Worm (Caenorhabditis elegans): ENCODE measurements around the gene sma-1.

sma-1 gene

DNA sequence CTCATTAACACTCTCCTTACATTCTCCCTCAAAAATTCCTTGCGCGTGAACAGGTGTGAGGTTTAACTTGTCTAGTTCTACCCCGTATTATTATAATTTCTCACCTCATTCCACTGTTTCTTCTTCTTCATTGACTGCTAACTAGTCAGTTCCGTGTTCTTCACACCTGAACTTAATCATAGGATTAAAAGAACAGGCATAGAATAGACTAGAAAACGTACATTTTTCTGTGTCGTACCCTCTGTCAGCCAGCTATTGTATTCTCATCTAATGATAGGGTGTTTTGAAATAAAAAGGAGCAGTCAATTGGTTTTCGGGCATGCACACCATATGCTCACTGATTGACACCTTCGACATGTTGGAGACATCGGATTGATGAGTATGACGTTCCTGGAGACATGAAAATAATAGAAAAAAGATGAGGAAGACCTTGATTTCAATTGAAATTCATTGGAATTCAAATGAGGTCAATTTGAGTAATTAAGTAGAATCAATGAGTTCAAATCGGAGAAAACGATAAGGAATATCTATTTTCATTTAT lies 48.2 kb downstream of the sma-1 start:
- TF ChIP-seq hlh-6 (tag; optimal IDR thresholded peaks at IDR 0.05), result no peak
- TF ChIP-seq odd-2 (tag; optimal IDR thresholded peaks at IDR 0.05), result no peak
- TF ChIP-seq unc-86 (tag; optimal IDR thresholded peaks at IDR 0.05), result no peak
- no peak for TF ChIP-seq pat-9 (tag; optimal IDR thresholded peaks at IDR 0.05)
- peak; percentile 86 for TF ChIP-seq unc-55 (GFP tag; optimal IDR thresholded peaks at IDR 0.05)
- no peak for TF ChIP-seq F13H6.1 (tag; optimal IDR thresholded peaks at IDR 0.05)
- TF ChIP-seq ceh-18 (tag; optimal IDR thresholded peaks at IDR 0.05), result no peak
- TF ChIP-seq fax-1 (tag; optimal IDR thresholded peaks at IDR 0.05), result no peak

DNA sequence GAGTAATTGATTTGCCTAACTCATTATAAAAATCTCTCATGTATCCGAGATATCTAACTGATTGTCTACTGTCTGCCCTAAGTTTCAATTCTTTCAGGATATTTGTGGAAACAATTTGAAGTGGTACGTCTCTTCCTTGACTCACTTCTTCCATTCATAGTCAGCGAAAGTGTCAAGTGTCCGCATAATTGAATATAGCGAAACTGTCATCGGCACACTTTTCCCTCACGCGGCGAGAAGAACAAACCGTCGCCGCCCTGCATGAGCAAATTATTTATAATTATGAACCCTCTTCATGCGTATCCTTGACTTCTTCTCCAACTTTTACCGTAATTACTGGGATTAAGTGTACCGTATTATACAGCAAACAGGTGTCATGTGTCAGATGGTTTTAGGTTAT lies 49.3 kb downstream of the sma-1 start:
- TF ChIP-seq hlh-13 (GFP tag; optimal IDR thresholded peaks at IDR 0.05) (no peak), tbx-7 (tag; optimal IDR thresholded peaks at IDR 0.05) (no peak), Y22D7AL.16 (tag; optimal IDR thresholded peaks at IDR 0.05) (no peak), sox-2 (GFP tag; IDR thresholded peaks at IDR 0.05) (no peak), ttx-3 (tag; optimal IDR thresholded peaks at IDR 0.05) (no peak), fkh-10 (GFP tag; optimal IDR thresholded peaks at IDR 0.05) (no peak), ceh-31 (tag; optimal IDR thresholded peaks at IDR 0.05) (peak; percentile 18), dve-1 (tag; optimal IDR thresholded peaks at IDR 0.05) (no peak), unc-42 (tag; optimal IDR thresholded peaks at IDR 0.05) (peak; percentile 48)

DNA sequence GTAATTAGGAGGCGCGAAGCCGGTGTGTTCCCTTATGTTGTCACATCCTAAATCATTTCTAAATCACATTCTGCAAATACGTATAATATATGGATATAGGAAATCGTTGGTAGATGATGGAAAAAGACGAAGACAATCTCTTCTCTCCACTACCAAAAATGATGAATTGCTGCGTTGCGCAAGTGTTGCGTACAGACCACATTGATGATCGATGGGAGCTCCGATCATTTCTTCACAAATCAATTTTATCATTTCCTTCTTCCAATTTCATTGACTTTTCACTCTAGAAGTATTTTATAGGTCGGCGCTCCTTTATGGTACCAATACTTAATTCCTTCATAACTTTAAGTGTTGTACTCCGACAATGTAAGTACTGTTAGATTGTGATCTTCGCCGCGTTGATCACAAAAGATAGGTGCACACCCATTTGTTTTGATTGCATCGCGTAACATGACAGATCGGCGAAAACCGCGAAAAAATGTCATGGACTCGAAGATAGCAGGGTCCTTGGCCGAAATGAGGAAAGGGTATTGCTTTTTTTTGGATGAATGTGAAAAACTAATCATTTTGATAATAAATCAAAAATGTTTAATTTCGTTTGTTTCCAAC lies 50.4 kb downstream of the sma-1 start:
- TF ChIP-seq unc-55 (GFP tag; optimal IDR thresholded peaks at IDR 0.05) (peak; percentile 55), tbx-2 (tag; optimal IDR thresholded peaks at IDR 0.05) (peak; percentile 6), sox-4 (tag; optimal IDR thresholded peaks at IDR 0.05) (no peak), sdc-2 (tag; optimal IDR thresholded peaks at IDR 0.05) (no peak), fkh-6 (tag; optimal IDR thresholded peaks at IDR 0.05) (no peak)

DNA sequence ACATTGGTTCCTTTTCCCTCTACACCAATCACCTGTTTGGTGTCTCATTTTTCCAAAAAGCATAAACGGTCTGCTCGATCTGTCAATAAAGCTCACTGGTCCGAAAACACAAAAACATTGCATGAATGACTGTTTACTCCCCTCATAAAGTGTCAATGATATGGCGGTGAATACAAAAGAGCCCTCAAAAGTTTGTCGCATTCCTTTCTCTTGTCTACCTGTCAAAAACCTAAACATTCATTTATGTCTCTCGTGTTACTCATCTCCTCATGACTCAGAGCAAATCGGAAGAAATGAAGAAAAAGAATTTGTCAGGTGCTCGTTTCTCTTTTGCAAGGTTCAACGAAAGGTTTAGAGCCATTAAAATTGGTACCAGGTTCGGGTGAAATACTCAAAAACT lies 52.0 kb downstream of the sma-1 start:
- TF ChIP-seq sox-2 (GFP tag; IDR thresholded peaks at IDR 0.05), result no peak
- no peak for TF ChIP-seq elt-2 (tag; optimal IDR thresholded peaks at IDR 0.05)
- no peak for TF ChIP-seq odd-2 (tag; optimal IDR thresholded peaks at IDR 0.05)
- TF ChIP-seq hlh-13 (GFP tag; optimal IDR thresholded peaks at IDR 0.05), result no peak
- TF ChIP-seq nfya-1 (tag; optimal IDR thresholded peaks at IDR 0.05), result no peak
- no peak for TF ChIP-seq ceh-19 (GFP tag; optimal IDR thresholded peaks at IDR 0.05)
- no peak for TF ChIP-seq ceh-9 (tag; optimal IDR thresholded peaks at IDR 0.05)
- no peak for TF ChIP-seq eyg-1 (tag; optimal IDR thresholded peaks at IDR 0.05)
- no peak for TF ChIP-seq ceh-2 (tag; optimal IDR thresholded peaks at IDR 0.05)
- no peak for TF ChIP-seq hlh-6 (tag; optimal IDR thresholded peaks at IDR 0.05)
- no peak for TF ChIP-seq C08G9.2 (tag; optimal IDR thresholded peaks at IDR 0.05)
- no peak for TF ChIP-seq nhr-11 (tag; optimal IDR thresholded peaks at IDR 0.05)
- TF ChIP-seq ceh-30 (tag; optimal IDR thresholded peaks at IDR 0.05), result no peak
- TF ChIP-seq ceh-22 (tag; optimal IDR thresholded peaks at IDR 0.05), result no peak

DNA sequence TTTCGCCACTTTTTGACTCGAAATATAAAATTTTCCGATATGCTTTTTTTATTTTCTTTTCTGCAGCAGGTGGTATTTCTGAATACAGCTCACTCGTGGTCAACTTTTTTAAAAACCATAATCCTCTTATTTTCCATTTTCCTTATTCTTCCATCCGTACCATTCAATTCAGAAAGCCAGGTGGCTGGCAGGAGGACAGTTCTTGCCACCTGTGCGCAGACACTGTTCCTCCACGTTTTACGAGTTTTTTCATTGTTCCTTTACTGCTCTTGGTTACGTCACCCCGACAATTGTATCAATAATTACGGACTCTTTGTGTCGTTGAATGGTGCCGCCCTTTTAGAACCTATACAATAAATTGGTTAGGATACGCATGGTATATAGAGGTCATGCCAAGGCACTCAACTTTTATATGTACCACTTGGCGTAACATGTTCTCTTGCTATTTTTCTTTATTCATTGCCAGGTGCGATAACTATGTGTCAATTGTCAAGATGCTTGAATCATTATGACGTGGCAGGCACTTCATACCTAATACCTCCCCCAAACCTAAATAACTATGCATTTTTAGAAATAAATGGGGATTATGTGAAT lies 53.7 kb downstream of the sma-1 start:
- peak; percentile 62 for TF ChIP-seq sox-2 (GFP tag; IDR thresholded peaks at IDR 0.05)
- TF ChIP-seq pha-4 (tag; optimal IDR thresholded peaks at IDR 0.05), result no peak
- no peak for TF ChIP-seq odd-2 (tag; optimal IDR thresholded peaks at IDR 0.05)
- no peak for TF ChIP-seq lin-11 (tag; optimal IDR thresholded peaks at IDR 0.05)
- no peak for TF ChIP-seq pha-2 (tag; optimal IDR thresholded peaks at IDR 0.05)
- no peak for TF ChIP-seq fkh-10 (GFP tag; optimal IDR thresholded peaks at IDR 0.05)
- no peak for TF ChIP-seq hlh-15 (tag; optimal IDR thresholded peaks at IDR 0.05)

Data from whole organism, late embryonic.